Fruit fly (Drosophila melanogaster) whole organism, embryonic: Measurements from ENCODE around the gene CG14569.
A peak's percentile ranks its signal among the peaks of the same experiment; 100 is the strongest.

ENCODE experiments used
- Abd-B ChIP-seq: fragments of 200-800 bp; sonication (Bioruptor generic); optimal IDR thresholded peaks from 2 replicates; lab custom pipeline; 2018; ENCODE audit warnings: missing biosample characterization, mild to moderate bottlenecking, missing genetic modification characterization, moderate library complexity
- Atf6 ChIP-seq: fragments of 200-800 bp; sonication (Bioruptor generic); IDR thresholded peaks from 2 replicates; pipeline ENCODE4 v1.3.6; 2022; ENCODE audit warnings: missing biosample characterization, missing genetic modification characterization
- B-H1 ChIP-seq: fragments of 200-800 bp; sonication (Bioruptor generic); IDR thresholded peaks from 3 replicates; pipeline ENCODE4 v1.3.6; 2022; ENCODE audit warnings: missing biosample characterization, missing genetic modification characterization
- Blimp-1 ChIP-seq: fragments of 200-800 bp; sonication (Bioruptor generic); optimal IDR thresholded peaks from 3 replicates; lab custom pipeline; 2018; ENCODE audit warnings: missing biosample characterization, missing genetic modification characterization, mild to moderate bottlenecking, moderate library complexity, missing genetic modification reagents
- CG12219 ChIP-seq: fragments of 200-800 bp; sonication (Bioruptor generic); optimal IDR thresholded peaks from 3 replicates; lab custom pipeline; 2018; ENCODE audit warnings: missing biosample characterization, mild to moderate bottlenecking, missing genetic modification characterization
- CG12391 ChIP-seq: fragments of 200-800 bp; sonication (Bioruptor generic); optimal IDR thresholded peaks from 3 replicates; lab custom pipeline; 2018; ENCODE audit warnings: missing biosample characterization, mild to moderate bottlenecking, missing genetic modification characterization, moderate library complexity
- CG13894 ChIP-seq: fragments of 200-800 bp; sonication (Bioruptor generic); optimal IDR thresholded peaks from 3 replicates; lab custom pipeline; 2018; ENCODE audit warnings: missing biosample characterization, mild to moderate bottlenecking, missing genetic modification characterization, moderate library complexity
- CG14441 ChIP-seq: fragments of 200-800 bp; sonication (Bioruptor generic); IDR thresholded peaks from 2 replicates; pipeline ENCODE4 v1.3.6; 2022; ENCODE audit warnings: missing biosample characterization, missing genetic modification characterization
- CG2678 ChIP-seq: fragments of 200-800 bp; sonication (Bioruptor generic); optimal IDR thresholded peaks from 3 replicates; lab custom pipeline; 2019; ENCODE audit warnings: missing biosample characterization, mild to moderate bottlenecking, missing genetic modification characterization, moderate library complexity
- CG34422 ChIP-seq: fragments of 200-800 bp; sonication (Bioruptor generic); IDR thresholded peaks from 3 replicates; pipeline ENCODE4 v1.3.6; 2022; ENCODE audit warnings: missing biosample characterization, missing genetic modification characterization
- CG4617 ChIP-seq: fragments of 200-800 bp; sonication (Bioruptor generic); optimal IDR thresholded peaks from 3 replicates; lab custom pipeline; 2016; ENCODE audit warnings: missing biosample characterization, missing genetic modification characterization, borderline replicate concordance
- CG4820 ChIP-seq: fragments of 200-800 bp; sonication (Bioruptor generic); optimal IDR thresholded peaks from 3 replicates; lab custom pipeline; 2016; ENCODE audit warnings: missing biosample characterization, missing genetic modification characterization
- CG8765 ChIP-seq: fragments of 200-800 bp; sonication (Bioruptor generic); IDR thresholded peaks from 2 replicates; pipeline ENCODE4 v1.3.6; 2022; ENCODE audit warnings: missing biosample characterization, missing genetic modification characterization
- CkIIα-i1 ChIP-seq: fragments of 200-800 bp; sonication (Bioruptor generic); IDR thresholded peaks from 2 replicates; pipeline ENCODE4 v1.3.6; 2022; ENCODE audit warnings: missing biosample characterization, missing genetic modification characterization
- D19B ChIP-seq: fragments of 200-800 bp; sonication (Bioruptor generic); optimal IDR thresholded peaks from 2 replicates; lab custom pipeline; 2017; ENCODE audit warnings: missing biosample characterization, mild to moderate bottlenecking, missing genetic modification characterization
- Dip2 ChIP-seq: fragments of 200-800 bp; sonication (Bioruptor generic); IDR thresholded peaks from 2 replicates; pipeline ENCODE4 v1.3.6; 2022; ENCODE audit warnings: missing biosample characterization, missing genetic modification characterization
- Dref ChIP-seq: fragments of 200-800 bp; sonication (Bioruptor generic); IDR thresholded peaks from 2 replicates; pipeline ENCODE4 v1.3.6; 2022; ENCODE audit warnings: missing biosample characterization, missing genetic modification characterization
- ERR ChIP-seq: fragments of 200-800 bp; sonication (Bioruptor generic); optimal IDR thresholded peaks from 2 replicates; lab custom pipeline; 2016; ENCODE audit warnings: missing biosample characterization, missing genetic modification characterization
- HLH3B ChIP-seq: fragments of 200-800 bp; sonication (Bioruptor generic); IDR thresholded peaks from 2 replicates; pipeline ENCODE4 v1.3.6; 2022; ENCODE audit warnings: missing biosample characterization, missing genetic modification characterization
- Hr51 ChIP-seq, 2 experiments: fragments of 200-800 bp; sonication (Bioruptor generic); optimal IDR thresholded peaks; 2 replicates in 1 of 2; 3 replicates in 1 of 2; lab custom pipeline; 2016 to 2018; ENCODE audit warnings: missing biosample characterization in 2 of 2, missing genetic modification characterization in 2 of 2, mild to moderate bottlenecking in 1 of 2, moderate library complexity in 1 of 2
- Hr78 ChIP-seq, 2 experiments: fragments of 200-800 bp in 1 of 2; fragments of >200 bp in 1 of 2; sonication (Bioruptor generic) in 1 of 2; optimal IDR thresholded peaks; 2 replicates each; lab custom pipeline; 2017 to 2019; ENCODE audit warnings: missing biosample characterization in 2 of 2, missing genetic modification characterization in 2 of 2, mild to moderate bottlenecking in 1 of 2, moderate library complexity in 1 of 2
- MTF-1 ChIP-seq: fragments of 200-800 bp; sonication (Bioruptor generic); optimal IDR thresholded peaks from 2 replicates; lab custom pipeline; 2018; ENCODE audit warnings: missing biosample characterization, mild to moderate bottlenecking, missing genetic modification characterization, borderline replicate concordance
- Oli ChIP-seq: fragments of 200-800 bp; sonication (Bioruptor generic); optimal IDR thresholded peaks from 2 replicates; lab custom pipeline; 2018; ENCODE audit warnings: missing biosample characterization, mild to moderate bottlenecking, missing genetic modification characterization, moderate library complexity
- PHDP ChIP-seq: fragments of 200-800 bp; sonication (Bioruptor generic); optimal IDR thresholded peaks from 3 replicates; lab custom pipeline; 2018; ENCODE audit warnings: missing biosample characterization, mild to moderate bottlenecking, missing genetic modification characterization, moderate library complexity
- Ravus ChIP-seq: fragments of 200-800 bp; sonication (Bioruptor generic); IDR thresholded peaks from 2 replicates; pipeline ENCODE4 v1.3.6; 2022; ENCODE audit warnings: missing biosample characterization, missing genetic modification characterization
- Rfx ChIP-seq: fragments of 200-800 bp; sonication (Bioruptor generic); IDR thresholded peaks from 2 replicates; pipeline ENCODE4 v1.3.6; 2022; ENCODE audit warnings: missing biosample characterization, missing genetic modification characterization
- Ssrp ChIP-seq: fragments of 200-800 bp; sonication (Bioruptor generic); optimal IDR thresholded peaks from 2 replicates; lab custom pipeline; 2018; ENCODE audit warnings: missing biosample characterization, mild to moderate bottlenecking, missing genetic modification characterization, moderate library complexity
- ab ChIP-seq: fragments of 200-800 bp; sonication (Bioruptor generic); optimal IDR thresholded peaks from 2 replicates; lab custom pipeline; 2016; ENCODE audit warnings: missing biosample characterization, missing genetic modification characterization
- ap ChIP-seq: fragments of 200-800 bp; sonication (Bioruptor generic); IDR thresholded peaks from 2 replicates; pipeline ENCODE4 v1.3.6; 2022; ENCODE audit warnings: missing biosample characterization, missing genetic modification characterization
- ash1 ChIP-seq: fragments of 200-800 bp; sonication (Bioruptor generic); optimal IDR thresholded peaks from 2 replicates; lab custom pipeline; 2018; ENCODE audit warnings: missing biosample characterization, mild to moderate bottlenecking, missing genetic modification characterization
- cad ChIP-seq: fragments of >200 bp; optimal IDR thresholded peaks from 2 replicates; lab custom pipeline; 2017; ENCODE audit warnings: missing biosample characterization, missing genetic modification characterization
- ci ChIP-seq: fragments of 200-800 bp; sonication (Bioruptor generic); IDR thresholded peaks from 3 replicates; pipeline ENCODE4 v1.3.6; 2022; ENCODE audit warnings: missing biosample characterization, missing genetic modification characterization
- dimm ChIP-seq: fragments of 200-800 bp; sonication (Bioruptor generic); IDR thresholded peaks from 2 replicates; pipeline ENCODE4 v1.3.6; 2022; ENCODE audit warnings: missing biosample characterization, missing genetic modification characterization
- disco-r ChIP-seq: fragments of 200-800 bp; sonication (Bioruptor generic); optimal IDR thresholded peaks from 2 replicates; lab custom pipeline; 2016; ENCODE audit warnings: missing biosample characterization, missing genetic modification characterization
- dmrt99B ChIP-seq: fragments of 200-800 bp; sonication (Bioruptor generic); optimal IDR thresholded peaks from 2 replicates; lab custom pipeline; 2018; ENCODE audit warnings: missing biosample characterization, mild to moderate bottlenecking, missing genetic modification characterization, moderate library complexity
- dysf ChIP-seq: fragments of 200-800 bp; sonication (Bioruptor generic); IDR thresholded peaks from 3 replicates; pipeline ENCODE4 v1.3.6; 2022; ENCODE audit warnings: missing biosample characterization, missing genetic modification characterization
- gce ChIP-seq: fragments of 200-800 bp; sonication (Bioruptor generic); IDR thresholded peaks from 3 replicates; pipeline ENCODE4 v1.3.6; 2022; ENCODE audit warnings: missing biosample characterization, missing genetic modification characterization
- gsb ChIP-seq: fragments of 200-800 bp; sonication (Bioruptor generic); IDR thresholded peaks from 2 replicates; pipeline ENCODE4 v1.3.6; 2022; ENCODE audit warnings: missing biosample characterization, missing genetic modification characterization
- maf-S ChIP-seq: fragments of 200-800 bp; sonication (Bioruptor generic); optimal IDR thresholded peaks from 2 replicates; lab custom pipeline; 2016; ENCODE audit warnings: missing biosample characterization, missing genetic modification characterization
- oc ChIP-seq: fragments of 200-800 bp; sonication (Bioruptor generic); optimal IDR thresholded peaks from 2 replicates; lab custom pipeline; 2018; ENCODE audit warnings: missing biosample characterization, mild to moderate bottlenecking, missing genetic modification characterization, moderate library complexity
- pho ChIP-seq: fragments of 200-800 bp; sonication (Bioruptor generic); optimal IDR thresholded peaks from 2 replicates; lab custom pipeline; 2016; ENCODE audit warnings: missing biosample characterization, missing genetic modification characterization
- ro ChIP-seq: fragments of 200-800 bp; sonication (Bioruptor generic); IDR thresholded peaks from 2 replicates; pipeline ENCODE4 v1.3.6; 2022; ENCODE audit warnings: missing biosample characterization, missing genetic modification characterization
- row ChIP-seq: fragments of 200-800 bp; sonication (Bioruptor generic); IDR thresholded peaks from 3 replicates; pipeline ENCODE4 v1.3.6; 2022; ENCODE audit warnings: missing biosample characterization, missing genetic modification characterization
- seq ChIP-seq: fragments of 200-800 bp; sonication (Bioruptor generic); IDR thresholded peaks from 2 replicates; pipeline ENCODE4 v1.3.6; 2022; ENCODE audit warnings: missing biosample characterization, missing genetic modification characterization
- slou ChIP-seq: fragments of 200-800 bp; sonication (Bioruptor generic); optimal IDR thresholded peaks from 3 replicates; lab custom pipeline; 2016; ENCODE audit warnings: missing biosample characterization, missing genetic modification characterization
- sug ChIP-seq: fragments of 200-800 bp; optimal IDR thresholded peaks from 2 replicates; lab custom pipeline; 2019; ENCODE audit warnings: missing biosample characterization, mild to moderate bottlenecking, missing genetic modification characterization, moderate library complexity
- trem ChIP-seq: fragments of 200-800 bp; optimal IDR thresholded peaks from 3 replicates; lab custom pipeline; 2019; ENCODE audit warnings: missing biosample characterization, mild to moderate bottlenecking, missing genetic modification characterization, moderate library complexity
- tup ChIP-seq: fragments of 200-800 bp; sonication (Bioruptor generic); optimal IDR thresholded peaks from 2 replicates; lab custom pipeline; 2016; ENCODE audit warnings: missing biosample characterization, mild to moderate bottlenecking, missing genetic modification characterization, moderate library complexity
- zfh1 ChIP-seq: fragments of 200-800 bp; sonication (Bioruptor generic); IDR thresholded peaks from 3 replicates; pipeline ENCODE4 v1.3.6; 2022; ENCODE audit warnings: missing biosample characterization, missing genetic modification characterization

The CG14569 gene

DNA sequence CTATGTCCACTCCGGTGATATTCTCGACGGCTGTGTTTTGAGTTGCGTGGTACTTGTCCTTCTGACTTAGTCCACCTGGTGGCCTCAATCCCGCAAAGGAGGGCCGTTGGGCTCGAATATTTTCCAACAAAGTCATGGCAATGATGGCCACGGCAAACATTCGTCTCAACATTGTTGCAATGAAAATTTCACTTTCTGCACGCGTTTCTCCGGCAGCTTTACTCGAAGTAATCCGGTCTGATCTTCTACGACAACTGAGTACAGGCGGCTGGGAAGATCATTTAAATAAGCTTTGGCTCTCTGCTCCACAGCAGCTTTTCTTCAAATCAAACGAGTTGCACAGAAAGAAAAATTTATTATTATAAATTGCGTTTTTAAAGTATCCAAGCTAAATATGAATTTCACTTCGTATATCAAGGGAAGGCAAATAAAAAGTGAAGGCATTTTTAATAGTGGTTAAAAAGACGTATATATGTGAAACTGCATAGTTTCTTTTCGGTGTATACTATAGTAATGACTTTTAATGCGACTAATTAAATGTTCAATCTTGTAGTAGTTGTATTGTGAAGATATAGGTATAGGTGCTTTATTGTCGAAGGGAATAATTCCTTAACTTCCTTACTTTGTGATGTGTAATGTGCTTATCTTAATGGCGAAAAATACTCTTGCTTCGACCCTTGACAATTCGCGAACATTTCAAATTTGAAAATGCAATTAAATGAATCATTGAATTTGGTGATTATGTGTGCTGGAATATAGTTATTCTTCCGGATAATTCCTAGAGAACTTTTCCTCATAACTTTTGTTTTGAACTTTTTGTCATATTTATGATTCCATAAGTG is 7.0 kb upstream of the CG14569 start, which contains the start of gene CG14567 (continued):
- TF ChIP-seq B-H1 (GFP tag; lab: Robert Waterston, UW) (no peak), maf-S (GFP tag; lab: Kevin White, UChicago) (no peak), disco-r (GFP tag; lab: Kevin White, UChicago) (no peak), Ssrp (tag; lab: Kevin White, UChicago) (peak; percentile 14), ci (peak; percentile 70), pho (GFP tag; lab: Kevin White, UChicago) (no peak), dimm (no peak), MTF-1 (GFP tag; lab: Kevin White, UChicago) (no peak), trem (tag; lab: Kevin White, UChicago) (no peak), CkIIα-i1 (GFP tag; lab: Robert Waterston, UW) (no peak), CG4820 (GFP tag; lab: Kevin White, UChicago) (peak; percentile 1), Atf6 (GFP tag; lab: Robert Waterston, UW) (peak; percentile 55; the same call in 1 of the 2 replicates), Hr78 (GFP tag; optimal IDR thresholded peaks at IDR 0.05; lab: Kevin White, UChicago) (no peak), ro (GFP tag; lab: Robert Waterston, UW) (no peak), Rfx (GFP tag; lab: Robert Waterston, UW) (peak; percentile 43; the same call in 1 of the 2 replicates), CG34422 (GFP tag; lab: Robert Waterston, UW) (0 out of 3 replicates have a peak, but pooled peaks have one; percentile 23), zfh1 (GFP tag; lab: Robert Waterston, UW) (peak; percentile 43; the same call in 2 of the 3 replicates), tup (GFP tag; lab: Kevin White, UChicago) (no peak), CG14441 (GFP tag; lab: Robert Waterston, UW) (peak; percentile 36; the same call in 1 of the 2 replicates), ap (GFP tag; lab: Robert Waterston, UW) (peak; percentile 46), Ravus (GFP tag; lab: Robert Waterston, UW) (no peak), CG4617 (GFP tag; lab: Kevin White, UChicago) (no peak), seq (GFP tag; lab: Robert Waterston, UW) (no peak), slou (GFP tag; lab: Kevin White, UChicago) (no peak), Dref (no peak), CG8765 (GFP tag; lab: Robert Waterston, UW) (no peak), ERR (GFP tag; lab: Kevin White, UChicago) (no peak), Oli (peak; percentile 37), PHDP (tag; lab: Kevin White, UChicago) (peak; percentile 36), CG12391 (tag; lab: Kevin White, UChicago) (peak; percentile 36), sug (no peak), dysf (peak; percentile 46; the same call in 1 of the 3 replicates), CG2678 (tag; lab: Kevin White, UChicago) (peak; percentile 30), gce (0 out of 3 replicates have a peak, but pooled peaks have one; percentile 42), Abd-B (GFP tag; lab: Kevin White, UChicago) (peak; percentile 56), oc (tag; lab: Kevin White, UChicago) (peak; percentile 65), ash1 (no peak), gsb (GFP tag; lab: Robert Waterston, UW) (no peak), row (GFP tag; lab: Robert Waterston, UW) (peak; percentile 46; the same call in 2 of the 3 replicates), dmrt99B (tag; lab: Kevin White, UChicago) (peak; percentile 67), Dip2 (GFP tag; lab: Robert Waterston, UW) (no peak), D19B (GFP tag; lab: Kevin White, UChicago) (no peak), HLH3B (GFP tag; lab: Robert Waterston, UW) (peak; percentile 55), Hr51 (GFP tag; optimal IDR thresholded peaks at IDR 0.05; lab: Kevin White, UChicago) (peak in 1 of 2 experiments; percentile 59), CG13894 (tag; lab: Kevin White, UChicago) (no peak), ab (GFP tag; lab: Kevin White, UChicago) (no peak), Blimp-1 (GFP tag; lab: Kevin White, UChicago) (peak; percentile 51), cad (GFP tag; lab: Kevin White, UChicago) (no peak), CG12219 (GFP tag; lab: Kevin White, UChicago) (no peak)
